Worm (Caenorhabditis elegans) whole organism, L1 larva: ENCODE results near the gene F46F5.8.

Experiments
- F16B12.6 ChIP-seq: fragments of 150-350 bp; optimal IDR thresholded peaks from 2 replicates; lab custom pipeline; 2014; ENCODE audit warnings: missing biosample characterization, missing genetic modification characterization
- alr-1 ChIP-seq: fragments of 200-800 bp; sonication (Bioruptor generic); optimal IDR thresholded peaks from 2 replicates; lab custom pipeline; 2018; ENCODE audit warnings: borderline replicate concordance, mild to moderate bottlenecking, missing genetic modification characterization, missing compliant biosample characterization
- aly-2 ChIP-seq: fragments of 150-350 bp; optimal IDR thresholded peaks from 2 replicates; lab custom pipeline; 2014; ENCODE audit warnings: missing biosample characterization, missing genetic modification characterization
- ama-1 ChIP-seq: fragments of 150-350 bp; optimal IDR thresholded peaks from 2 replicates; lab custom pipeline; 2014
- efl-1 ChIP-seq, 4 experiments: fragments of 150-350 bp; optimal IDR thresholded peaks in 3 of 4; peaks in 1 of 4; 1 replicate in 1 of 4; 2 replicates in 3 of 4; lab custom pipeline; 2014; ENCODE audit warnings: missing biosample characterization in 2 of 4, missing genetic modification characterization in 2 of 4, missing genetic modification reagents in 2 of 4
- elt-2 ChIP-seq: sonication (generic microtip); optimal IDR thresholded peaks from 2 replicates; lab custom pipeline; 2016; ENCODE audit warnings: missing genetic modification characterization, mild to moderate bottlenecking, inconsistent platforms, missing compliant biosample characterization, missing genetic modification reagents
- elt-3 ChIP-seq, 6 experiments: fragments of 150-350 bp in 1 of 6; sonication (generic microtip); optimal IDR thresholded peaks; 2 replicates each; lab custom pipeline; 2017 to 2018; ENCODE audit warnings: missing biosample characterization in 6 of 6, missing genetic modification characterization in 6 of 6, inconsistent platforms in 1 of 6
- unc-62 ChIP-seq: fragments of 150-350 bp; optimal IDR thresholded peaks from 2 replicates; lab custom pipeline; 2014; ENCODE audit warnings: missing biosample characterization, missing genetic modification reagents, missing genetic modification characterization
- zag-1 ChIP-seq: fragments of 150-350 bp; optimal IDR thresholded peaks from 2 replicates; lab custom pipeline; 2014; ENCODE audit warnings: missing biosample characterization, missing genetic modification characterization

DNA sequence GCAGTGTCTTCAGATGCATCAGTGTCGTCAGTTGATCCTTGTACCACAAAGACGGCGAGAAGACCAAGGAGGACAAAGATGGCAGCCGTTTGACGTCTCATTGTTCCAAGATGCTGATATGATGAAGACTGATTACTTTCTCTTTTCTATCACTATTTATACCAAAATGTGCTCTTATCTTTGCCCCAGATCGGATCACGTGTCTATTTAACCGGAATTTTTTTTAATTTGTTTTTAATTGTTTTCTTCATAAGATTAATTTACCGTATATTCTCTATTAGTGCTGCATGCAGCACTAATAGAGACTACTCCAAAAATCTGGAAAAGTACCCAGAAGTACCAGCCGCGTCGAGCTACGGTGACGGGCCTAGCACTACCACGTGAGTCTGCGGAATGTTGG is 6.7 kb downstream of the F46F5.8 start, which contains the start of gene msrp-3:
- TF ChIP-seq elt-3 (tag; optimal IDR thresholded peaks at IDR 0.05; lab: Kevin White, UChicago) (no peak), aly-2 (tag; lab: Kevin White, UChicago) (no peak), ama-1 (lab: Kevin White, UChicago) (no peak), alr-1 (tag; lab: Kevin White, UChicago) (no peak), elt-2 (tag; lab: Kevin White, UChicago) (no peak), zag-1 (no peak), F16B12.6 (tag; lab: Kevin White, UChicago) (no peak), unc-62 (GFP tag; lab: Kevin White, UChicago) (no peak), efl-1 (optimal IDR thresholded peaks at IDR 0.05; lab: Kevin White, UChicago) (no peak), efl-1 (GFP tag; optimal IDR thresholded peaks at IDR 0.05 in 1 of 2; lab: Kevin White, UChicago) (no peak)
